Worm (Caenorhabditis elegans): ENCODE results near the gene F21H7.2.

DNA sequence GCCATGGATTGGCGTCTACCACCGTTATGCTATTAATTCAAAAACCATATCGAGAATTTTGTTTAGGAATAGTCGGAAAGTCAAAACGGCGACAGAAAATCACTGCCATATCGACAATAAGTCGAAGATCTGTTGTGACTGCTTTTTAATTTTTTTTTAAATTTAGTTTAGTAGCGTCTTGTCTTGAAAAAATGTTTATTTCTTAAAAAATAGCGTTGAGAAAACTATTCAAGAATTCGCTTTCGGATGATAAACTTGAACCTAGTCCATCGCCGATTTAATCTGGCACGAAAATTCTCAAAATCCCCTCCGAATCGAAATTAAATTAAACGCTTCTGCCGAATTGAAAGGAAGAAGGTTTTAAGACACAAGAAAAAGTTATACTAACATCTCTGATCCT lies 37.7 kb downstream of the F21H7.2 start, which contains the start of gene srh-279:
- TF ChIP-seq dao-5 (tag; optimal IDR thresholded peaks at IDR 0.05): no peak
- no peak for TF ChIP-seq him-1 (tag; optimal IDR thresholded peaks at IDR 0.05)
- TF ChIP-seq W03F9.2 (tag; optimal IDR thresholded peaks at IDR 0.05): no peak
